Worm (Caenorhabditis elegans) whole organism, late embryonic: ENCODE measurements around the gene F15B9.11.

ENCODE experiments used
- C08G9.2 ChIP-seq: sonication (generic microtip); optimal IDR thresholded peaks from 2 replicates; lab custom pipeline; 2016; ENCODE audit warnings: mild to moderate bottlenecking, missing genetic modification characterization, moderate library complexity, missing compliant biosample characterization
- C38D4.7 ChIP-seq: fragments of 200-800 bp; sonication (Bioruptor generic); optimal IDR thresholded peaks from 2 replicates; lab custom pipeline; 2018; ENCODE audit warnings: mild to moderate bottlenecking, missing genetic modification characterization, moderate library complexity, missing compliant biosample characterization
- F13H6.1 ChIP-seq: sonication (generic microtip); optimal IDR thresholded peaks from 2 replicates; lab custom pipeline; 2016; ENCODE audit warnings: missing genetic modification characterization, missing compliant biosample characterization
- K02D7.2 ChIP-seq: sonication (generic microtip); optimal IDR thresholded peaks from 2 replicates; lab custom pipeline; 2017; ENCODE audit warnings: mild to moderate bottlenecking, missing genetic modification characterization, missing compliant biosample characterization
- Y22D7AL.16 ChIP-seq: sonication (generic microtip); optimal IDR thresholded peaks from 2 replicates; lab custom pipeline; 2016; ENCODE audit warnings: missing genetic modification characterization, missing compliant biosample characterization
- ceh-14 ChIP-seq: sonication (generic microtip); optimal IDR thresholded peaks from 2 replicates; lab custom pipeline; 2016; ENCODE audit warnings: missing genotype, missing genetic modification characterization, missing compliant biosample characterization
- ceh-2 ChIP-seq: sonication (generic microtip); optimal IDR thresholded peaks from 2 replicates; lab custom pipeline; 2016; ENCODE audit warnings: missing genotype, missing genetic modification characterization, missing compliant biosample characterization
- ceh-22 ChIP-seq: sonication (generic microtip); optimal IDR thresholded peaks from 2 replicates; lab custom pipeline; 2017; ENCODE audit warnings: missing biosample characterization, missing genetic modification characterization
- ceh-24 ChIP-seq: sonication (generic microtip); optimal IDR thresholded peaks from 2 replicates; lab custom pipeline; 2016; ENCODE audit warnings: mild to moderate bottlenecking, missing genetic modification characterization, missing compliant biosample characterization
- ceh-30 ChIP-seq: fragments of 150-350 bp; optimal IDR thresholded peaks from 2 replicates; lab custom pipeline; 2014; ENCODE audit warnings: missing biosample characterization, missing genetic modification characterization
- ceh-31 ChIP-seq: sonication (generic microtip); optimal IDR thresholded peaks from 2 replicates; lab custom pipeline; 2016; ENCODE audit warnings: missing genetic modification characterization, missing compliant biosample characterization
- ceh-34 ChIP-seq: sonication (generic microtip); optimal IDR thresholded peaks from 2 replicates; lab custom pipeline; 2016; ENCODE audit warnings: mild to moderate bottlenecking, missing genetic modification characterization, missing compliant biosample characterization
- ceh-9 ChIP-seq: sonication (generic microtip); optimal IDR thresholded peaks from 2 replicates; lab custom pipeline; 2016; ENCODE audit warnings: mild to moderate bottlenecking, missing genetic modification characterization, inconsistent platforms, missing compliant biosample characterization
- elt-4 ChIP-seq: sonication (generic microtip); optimal IDR thresholded peaks from 2 replicates; lab custom pipeline; 2016; ENCODE audit warnings: missing genetic modification characterization, missing compliant biosample characterization
- ets-4 ChIP-seq: sonication (generic microtip); optimal IDR thresholded peaks from 2 replicates; lab custom pipeline; 2016; ENCODE audit warnings: missing genetic modification characterization, missing compliant biosample characterization
- fax-1 ChIP-seq: sonication (generic microtip); optimal IDR thresholded peaks from 2 replicates; lab custom pipeline; 2016; ENCODE audit warnings: missing genotype, missing genetic modification characterization, missing compliant biosample characterization
- fkh-10 ChIP-seq: fragments of 150-350 bp; optimal IDR thresholded peaks from 2 replicates; lab custom pipeline; 2014; ENCODE audit warnings: missing biosample characterization, missing genetic modification reagents, missing genetic modification characterization
- fkh-6 ChIP-seq: sonication (generic microtip); optimal IDR thresholded peaks from 2 replicates; lab custom pipeline; 2016; ENCODE audit warnings: missing genetic modification characterization, missing compliant biosample characterization
- gmeb-2 ChIP-seq: sonication (generic microtip); optimal IDR thresholded peaks from 2 replicates; lab custom pipeline; 2016; ENCODE audit warnings: missing genetic modification characterization, inconsistent platforms, missing compliant biosample characterization
- hlh-13 ChIP-seq: fragments of 200-800 bp; sonication (Bioruptor generic); optimal IDR thresholded peaks from 2 replicates; lab custom pipeline; 2018; ENCODE audit warnings: mild to moderate bottlenecking, missing genetic modification characterization, missing compliant biosample characterization
- hlh-15 ChIP-seq: sonication (generic microtip); optimal IDR thresholded peaks from 2 replicates; lab custom pipeline; 2016; ENCODE audit warnings: missing genetic modification characterization, missing compliant biosample characterization
- hlh-30 ChIP-seq: sonication (generic microtip); optimal IDR thresholded peaks from 2 replicates; lab custom pipeline; 2017; ENCODE audit warnings: antibody characterized with exemption, missing genetic modification characterization, missing compliant biosample characterization; ENCODE audit not compliant: insufficient read depth
- lim-6 ChIP-seq: sonication (generic microtip); optimal IDR thresholded peaks from 2 replicates; lab custom pipeline; 2016; ENCODE audit warnings: missing genetic modification characterization, missing compliant biosample characterization
- lin-11 ChIP-seq: fragments of 200-800 bp; sonication (Bioruptor generic); optimal IDR thresholded peaks from 2 replicates; lab custom pipeline; 2018; ENCODE audit warnings: mild to moderate bottlenecking, missing genetic modification characterization, missing compliant biosample characterization
- npax-4 ChIP-seq: sonication (generic microtip); optimal IDR thresholded peaks from 2 replicates; lab custom pipeline; 2016; ENCODE audit warnings: missing genetic modification characterization, missing compliant biosample characterization
- pat-9 ChIP-seq: fragments of 200-800 bp; sonication (Bioruptor generic); optimal IDR thresholded peaks from 2 replicates; lab custom pipeline; 2018; ENCODE audit warnings: mild to moderate bottlenecking, missing genetic modification characterization, moderate library complexity, missing compliant biosample characterization
- pha-4 ChIP-seq: fragments of 150-350 bp; optimal IDR thresholded peaks from 2 replicates; lab custom pipeline; 2018; ENCODE audit warnings: missing biosample characterization, missing genetic modification reagents, missing genetic modification characterization
- pqm-1 ChIP-seq: sonication (generic microtip); optimal IDR thresholded peaks from 2 replicates; lab custom pipeline; 2016; ENCODE audit warnings: missing genetic modification characterization, missing compliant biosample characterization
- pros-1 ChIP-seq: fragments of 150-350 bp; optimal IDR thresholded peaks from 2 replicates; lab custom pipeline; 2014; ENCODE audit warnings: missing biosample characterization, missing genetic modification reagents, missing genetic modification characterization
- ref-2 ChIP-seq: sonication (generic microtip); optimal IDR thresholded peaks from 2 replicates; lab custom pipeline; 2016; ENCODE audit warnings: missing genetic modification characterization, missing compliant biosample characterization
- sox-2 ChIP-seq: fragments of 200-800 bp; sonication (Bioruptor generic); IDR thresholded peaks from 2 replicates; pipeline ENCODE4 v1.3.6; 2022; ENCODE audit warnings: missing genetic modification reagents, missing genetic modification characterization, missing compliant biosample characterization
- syd-9 ChIP-seq: sonication (generic microtip); optimal IDR thresholded peaks from 2 replicates; lab custom pipeline; 2016; ENCODE audit warnings: mild to moderate bottlenecking, missing genetic modification characterization, moderate library complexity, missing compliant biosample characterization
- tbx-7 ChIP-seq: sonication (generic microtip); optimal IDR thresholded peaks from 2 replicates; lab custom pipeline; 2016; ENCODE audit warnings: missing genotype, missing genetic modification characterization, missing compliant biosample characterization
- ttx-3 ChIP-seq: sonication (generic microtip); optimal IDR thresholded peaks from 2 replicates; lab custom pipeline; 2016; ENCODE audit warnings: missing genetic modification reagents, missing genetic modification characterization, missing compliant biosample characterization
- unc-3 ChIP-seq, 2 experiments: fragments of 200-800 bp in 1 of 2; sonication (Bioruptor generic) in 1 of 2; sonication (generic microtip) in 1 of 2; conservative IDR thresholded peaks in 1 of 2; optimal IDR thresholded peaks in 1 of 2; 2 replicates each; pipeline versions ENCODE4 v1.3.6 to Lab custom; 2016 to 2022; ENCODE audit warnings: missing compliant biosample characterization in 2 of 2, missing genetic modification characterization in 2 of 2, missing genetic modification reagents in 1 of 2
- unc-42 ChIP-seq: sonication (generic microtip); optimal IDR thresholded peaks from 2 replicates; lab custom pipeline; 2016; ENCODE audit warnings: missing genotype, missing genetic modification characterization, missing compliant biosample characterization
- zip-5 ChIP-seq: sonication (generic microtip); optimal IDR thresholded peaks from 2 replicates; lab custom pipeline; 2016; ENCODE audit warnings: missing genetic modification characterization, missing compliant biosample characterization

F15B9.11 gene

DNA sequence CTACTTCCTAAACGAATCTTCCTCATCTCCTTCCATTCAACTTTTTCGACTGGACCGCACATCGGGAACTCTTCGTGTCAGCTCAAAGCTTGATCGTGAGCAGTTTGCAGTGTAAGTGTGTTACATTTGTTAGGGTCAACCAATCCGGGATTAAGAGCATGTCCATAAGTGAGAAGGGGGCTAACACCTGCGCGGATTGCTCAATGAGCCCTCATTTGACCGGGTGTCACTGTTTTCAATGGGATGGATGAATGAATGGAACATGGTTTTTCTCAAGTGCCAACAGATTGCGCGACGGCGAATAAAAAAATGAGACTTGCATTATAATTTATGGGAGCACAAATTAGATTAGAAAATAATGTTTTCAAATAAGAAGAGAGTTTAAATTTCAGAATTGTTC, 32.6 kb upstream of the F15B9.11 start:
- no peak for TF ChIP-seq lin-11 (tag; lab: Kevin White, UChicago)
- TF ChIP-seq C08G9.2 (tag; lab: Kevin White, UChicago): no peak
- no peak for TF ChIP-seq K02D7.2
- TF ChIP-seq C38D4.7 (GFP tag; lab: Kevin White, UChicago): no peak
- TF ChIP-seq fkh-6 (tag; lab: Kevin White, UChicago): no peak
- no peak for TF ChIP-seq F13H6.1 (tag; lab: Kevin White, UChicago)
- TF ChIP-seq, all 69 proteins: peak for 0

DNA sequence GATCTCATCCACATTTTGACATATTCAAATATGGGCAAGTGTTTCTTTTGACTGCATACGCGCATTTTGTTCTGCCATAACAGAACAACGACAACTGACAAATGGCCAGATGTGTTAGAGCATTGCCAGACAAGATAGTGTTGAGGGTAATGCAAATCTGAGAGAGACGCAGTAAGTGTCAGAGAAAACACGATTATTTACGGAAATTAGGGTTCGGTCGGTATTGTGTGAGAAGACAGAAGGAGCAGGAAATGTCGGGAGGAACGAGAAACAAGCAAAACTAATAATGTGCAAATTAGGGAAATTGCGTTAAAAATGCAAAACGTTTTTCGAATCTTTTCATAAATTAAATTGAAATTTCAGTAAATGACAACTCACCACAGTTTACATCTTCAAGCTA, 31.8 kb upstream of the F15B9.11 start:
- TF ChIP-seq ceh-22 (tag; lab: Kevin White, UChicago) (no peak), gmeb-2 (no peak), fkh-10 (GFP tag; lab: Kevin White, UChicago) (peak; percentile 64), unc-42 (tag; lab: Kevin White, UChicago) (peak; percentile 99), unc-3 (GFP tag; conservative IDR thresholded peaks at IDR 0.05; lab: Robert Waterston, UW) (no peak), unc-3 (tag; optimal IDR thresholded peaks at IDR 0.05; lab: Kevin White, UChicago) (no peak), ref-2 (no peak), ceh-31 (tag; lab: Kevin White, UChicago) (peak; percentile 60), ceh-30 (tag; lab: Kevin White, UChicago) (no peak), sox-2 (GFP tag; lab: Robert Waterston, UW) (peak; percentile 8; the same call in 1 of the 2 replicates), elt-4 (tag; lab: Kevin White, UChicago) (no peak), fax-1 (no peak)

DNA sequence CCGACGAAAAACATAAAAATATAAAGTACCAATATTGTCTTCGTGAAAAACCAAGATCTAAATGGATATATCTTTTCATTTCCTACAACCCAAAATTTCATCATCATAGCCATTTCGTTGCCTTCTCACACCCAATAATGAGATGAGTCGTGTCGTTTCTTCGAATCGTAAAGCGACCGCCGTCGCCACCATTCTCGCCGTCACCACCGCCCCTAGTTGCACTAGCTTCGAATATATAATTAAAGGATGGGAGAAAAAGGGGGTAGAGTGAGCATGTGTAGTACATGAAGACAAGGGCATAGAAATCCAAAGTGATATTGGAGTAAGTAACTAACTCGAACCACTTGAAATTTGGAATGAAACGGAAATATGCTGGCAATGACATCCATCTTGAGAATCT, 29.6 kb upstream of the F15B9.11 start:
- TF ChIP-seq ceh-31 (tag; lab: Kevin White, UChicago) (peak; percentile 35), ceh-14 (tag; lab: Kevin White, UChicago) (peak; percentile 8), tbx-7 (no peak), unc-42 (tag; lab: Kevin White, UChicago) (peak; percentile 70), C08G9.2 (tag; lab: Kevin White, UChicago) (no peak)

DNA sequence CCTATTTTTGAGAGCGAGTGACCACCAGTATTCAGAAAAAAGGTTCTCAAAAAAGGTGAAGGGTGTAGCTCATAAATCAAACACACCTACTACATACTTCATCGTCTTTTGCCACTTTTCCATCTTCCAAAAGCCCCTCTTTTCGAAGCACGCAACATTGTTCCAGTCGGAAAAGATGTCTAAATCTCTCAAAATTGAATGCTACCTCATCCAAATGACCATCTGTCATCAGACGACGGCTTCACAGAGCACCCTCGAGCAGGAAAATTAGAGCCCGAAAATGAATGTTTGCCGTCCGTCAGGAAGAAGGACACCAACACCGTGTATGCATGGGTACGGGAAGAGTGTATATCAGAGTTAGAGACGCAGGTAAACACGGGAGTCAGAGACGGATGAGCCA, 28.8 kb upstream of the F15B9.11 start:
- TF ChIP-seq Y22D7AL.16 (tag; lab: Kevin White, UChicago) (no peak), K02D7.2 (no peak), ceh-9 (tag; lab: Kevin White, UChicago) (no peak), pros-1 (tag; lab: Kevin White, UChicago) (no peak), npax-4 (no peak), ceh-2 (tag; lab: Kevin White, UChicago) (no peak), ceh-24 (no peak)

DNA sequence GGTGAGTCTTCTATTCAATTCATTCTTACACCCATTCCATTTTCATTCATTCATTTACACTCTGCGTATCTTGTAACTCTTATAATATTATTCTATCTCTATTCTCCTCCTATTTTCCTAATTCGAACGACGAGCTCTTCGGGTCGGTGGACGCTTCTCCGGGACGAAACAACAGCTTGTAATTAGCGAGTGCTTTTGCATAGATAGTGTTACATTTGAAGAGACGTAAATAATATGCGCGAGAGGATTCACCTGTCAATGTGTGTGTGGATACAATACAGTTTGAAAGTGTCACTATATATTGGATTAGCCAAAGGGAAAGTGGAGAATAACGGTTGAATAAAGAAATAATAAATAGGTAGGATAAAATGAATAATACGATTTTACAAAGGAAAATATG, 27.9 kb upstream of the F15B9.11 start:
- TF ChIP-seq hlh-30 (tag; lab: Kevin White, UChicago) (no peak), ceh-31 (tag; lab: Kevin White, UChicago) (peak; percentile 35)

DNA sequence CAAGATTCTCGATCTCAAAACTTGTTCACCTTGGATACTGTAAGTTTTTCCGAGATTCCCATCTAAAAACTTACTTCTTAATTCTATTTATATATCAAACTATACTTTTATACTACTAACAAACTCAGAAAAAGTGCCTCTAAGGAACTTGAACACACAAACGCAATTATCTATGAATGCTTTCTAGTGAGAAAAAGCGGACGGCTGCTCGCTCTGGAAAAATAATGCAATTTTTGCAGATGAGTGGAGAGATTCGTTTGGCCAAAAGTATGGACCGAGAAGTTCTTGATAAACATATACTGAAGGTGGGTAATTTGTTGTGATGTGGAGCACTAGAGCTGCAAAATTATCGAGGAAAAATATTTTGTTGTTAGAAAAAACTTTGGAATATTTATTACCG, 27.3 kb upstream of the F15B9.11 start:
- TF ChIP-seq ttx-3 (tag; lab: Kevin White, UChicago) (no peak), gmeb-2 (no peak), zip-5 (no peak), pha-4 (no peak), C08G9.2 (tag; lab: Kevin White, UChicago) (no peak), hlh-15 (tag; lab: Kevin White, UChicago) (no peak), fkh-6 (tag; lab: Kevin White, UChicago) (no peak), lim-6 (no peak), hlh-13 (GFP tag; lab: Kevin White, UChicago) (no peak), ceh-34 (tag; lab: Kevin White, UChicago) (no peak), ceh-14 (tag; lab: Kevin White, UChicago) (no peak), pqm-1 (no peak), ets-4 (tag; lab: Kevin White, UChicago) (no peak), pat-9 (tag; lab: Kevin White, UChicago) (no peak), unc-3 (GFP tag; conservative IDR thresholded peaks at IDR 0.05; lab: Robert Waterston, UW) (no peak), unc-3 (tag; optimal IDR thresholded peaks at IDR 0.05; lab: Kevin White, UChicago) (no peak), ceh-30 (tag; lab: Kevin White, UChicago) (no peak), syd-9 (tag; lab: Kevin White, UChicago) (no peak)
